Fruit fly (Drosophila melanogaster): Measurements from ENCODE around the gene Gr63a.

DNA sequence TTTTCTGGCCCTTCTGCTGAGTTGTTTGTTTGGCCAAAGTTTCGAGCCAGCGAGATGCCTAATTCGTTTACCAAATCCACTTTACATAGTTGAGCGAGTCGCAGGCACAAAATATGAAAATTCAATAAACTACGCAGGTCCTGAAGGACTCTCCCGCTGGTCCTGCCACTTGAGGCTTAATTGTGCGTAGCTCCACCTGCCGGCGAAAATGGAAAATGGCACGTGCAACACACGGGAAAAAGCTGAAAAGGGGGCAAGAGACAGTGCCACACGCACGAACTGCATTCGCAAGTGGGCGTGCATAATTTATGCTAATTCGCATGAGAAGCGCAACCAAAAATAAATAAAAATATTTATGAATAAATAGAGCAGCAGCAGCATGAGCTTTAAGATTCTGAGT is 10.5 kb downstream of the Gr63a start:
- TF ChIP-seq ovo (GFP tag; optimal IDR thresholded peaks at IDR 0.05) (no peak), Mnt (GFP tag; optimal IDR thresholded peaks at IDR 0.05) (no peak), kay (GFP tag; ENCODE audit: borderline replicate concordance) (no peak), CG7101 (tag; optimal IDR thresholded peaks at IDR 0.05) (no peak), CG7045 (GFP tag; optimal IDR thresholded peaks at IDR 0.05) (no peak), CG12768 (GFP tag; optimal IDR thresholded peaks at IDR 0.05) (no peak), cic (GFP tag; optimal IDR thresholded peaks at IDR 0.05) (no peak), toe (GFP tag; optimal IDR thresholded peaks at IDR 0.05) (no peak), Crg-1 (GFP tag; optimal IDR thresholded peaks at IDR 0.05) (no peak), CG1620 (GFP tag; optimal IDR thresholded peaks at IDR 0.05) (no peak), Clk (GFP tag; optimal IDR thresholded peaks at IDR 0.05) (no peak), CG5204 (GFP tag; optimal IDR thresholded peaks at IDR 0.05) (no peak), CG33017 (tag; optimal IDR thresholded peaks at IDR 0.05) (no peak), Hr96 (GFP tag; optimal IDR thresholded peaks at IDR 0.05) (no peak)

Data from whole organism, adult.